Fruit fly (Drosophila melanogaster) whole organism: ENCODE results near the gene RhoGEF3.

ENCODE experiments used
- CG8478 ChIP-seq: fragments of >200 bp; optimal IDR thresholded peaks from 2 replicates; lab custom pipeline; 2018; ENCODE audit warnings: inconsistent platforms
- Dll ChIP-seq: fragments of >200 bp; optimal IDR thresholded peaks from 2 replicates; lab custom pipeline; 2017
- EcR ChIP-seq, 2 experiments: fragments of >200 bp; optimal IDR thresholded peaks; 2 replicates each; lab custom pipeline; 2017; ENCODE audit warnings: missing biosample characterization in 2 of 2, missing genetic modification characterization in 2 of 2, missing genetic modification reagents in 2 of 2
- pan ChIP-seq: fragments of >200 bp; optimal IDR thresholded peaks from 2 replicates; lab custom pipeline; 2017
- psq ChIP-seq: fragments of >200 bp; optimal IDR thresholded peaks from 2 replicates; lab custom pipeline; 2017
- usp ChIP-seq: fragments of >200 bp; optimal IDR thresholded peaks from 2 replicates; lab custom pipeline; 2017; ENCODE audit warnings: missing biosample characterization, missing genetic modification characterization, mixed read lengths

dm6 chr3L:311607-312006, 34.4 kb downstream of the RhoGEF3 start:
- no peak for TF ChIP-seq psq (lab: Kevin White, UChicago)
- no peak for TF ChIP-seq CG8478 (lab: Kevin White, UChicago)
- TF ChIP-seq Dll (lab: Kevin White, UChicago): no peak
- no peak for TF ChIP-seq pan (lab: Kevin White, UChicago)
- no peak for TF ChIP-seq usp
- TF ChIP-seq EcR (GFP tag; optimal IDR thresholded peaks at IDR 0.05; lab: Kevin White, UChicago): no peak
